Worm (Caenorhabditis elegans) whole organism, young adult: ENCODE measurements around the gene col-148.

Experiments
- B0019.2 ChIP-seq: fragments of 200-800 bp; sonication (Bioruptor generic); conservative IDR thresholded peaks from 2 replicates; pipeline ENCODE4 v1.3.6; 2022; ENCODE audit warnings: missing genetic modification reagents, missing genetic modification characterization, missing compliant biosample characterization
- B0336.3 ChIP-seq: fragments of 200-800 bp; sonication (Bioruptor generic); IDR thresholded peaks from 2 replicates; pipeline ENCODE4 v1.3.6; 2022; ENCODE audit warnings: missing genetic modification characterization, missing compliant biosample characterization
- C06A6.2 ChIP-seq: fragments of 200-800 bp; sonication (Bioruptor generic); conservative IDR thresholded peaks from 2 replicates; pipeline ENCODE4 v1.3.6; 2022; ENCODE audit warnings: missing genetic modification characterization, missing compliant biosample characterization
- D2030.7 ChIP-seq: fragments of 200-800 bp; sonication (Bioruptor generic); IDR thresholded peaks from 2 replicates; pipeline ENCODE4 v1.3.6; 2022; ENCODE audit warnings: missing genetic modification reagents, missing genetic modification characterization, missing compliant biosample characterization
- F23B12.7 ChIP-seq: sonication (generic microtip); optimal IDR thresholded peaks from 2 replicates; lab custom pipeline; 2017; ENCODE audit warnings: missing genetic modification characterization, mild to moderate bottlenecking, missing compliant biosample characterization, antibody characterized with exemption, moderate library complexity; ENCODE audit not compliant: insufficient read depth
- F37B4.10 ChIP-seq: fragments of 200-800 bp; sonication (Bioruptor generic); IDR thresholded peaks from 2 replicates; pipeline ENCODE4 v1.3.6; 2022; ENCODE audit warnings: missing genetic modification characterization, missing compliant biosample characterization
- F52B5.7 ChIP-seq: sonication (generic microtip); optimal IDR thresholded peaks from 2 replicates; lab custom pipeline; 2016; ENCODE audit warnings: mild to moderate bottlenecking, missing genetic modification characterization, missing compliant biosample characterization
- F57A8.1 ChIP-seq: fragments of 200-800 bp; sonication (Bioruptor generic); optimal IDR thresholded peaks from 2 replicates; lab custom pipeline; 2018; ENCODE audit warnings: mild to moderate bottlenecking, missing genetic modification characterization, moderate library complexity, missing compliant biosample characterization
- K12H6.12 ChIP-seq: fragments of 200-800 bp; sonication (Bioruptor generic); optimal IDR thresholded peaks from 2 replicates; lab custom pipeline; 2018; ENCODE audit warnings: mild to moderate bottlenecking, missing genetic modification characterization, missing compliant biosample characterization
- T07F8.4 ChIP-seq: sonication (generic microtip); optimal IDR thresholded peaks from 2 replicates; lab custom pipeline; 2016; ENCODE audit warnings: mild to moderate bottlenecking, missing genetic modification characterization, moderate library complexity, missing compliant biosample characterization
- Y67H2A.10 ChIP-seq: fragments of 200-800 bp; sonication (Bioruptor generic); conservative IDR thresholded peaks from 2 replicates; pipeline ENCODE4 v1.3.6; 2022; ENCODE audit warnings: missing genetic modification reagents, missing genetic modification characterization, missing compliant biosample characterization
- atf-7 ChIP-seq: sonication (generic microtip); optimal IDR thresholded peaks from 2 replicates; lab custom pipeline; 2017; ENCODE audit warnings: mild to moderate bottlenecking, missing genetic modification characterization, missing compliant biosample characterization
- attf-5 ChIP-seq: fragments of 200-800 bp; sonication (Bioruptor generic); optimal IDR thresholded peaks from 2 replicates; lab custom pipeline; 2018; ENCODE audit warnings: mild to moderate bottlenecking, missing genetic modification characterization, missing compliant biosample characterization
- attf-6 ChIP-seq: fragments of 200-800 bp; sonication (Bioruptor generic); IDR thresholded peaks from 2 replicates; pipeline ENCODE4 v1.3.6; 2022; ENCODE audit warnings: missing genetic modification reagents, missing genetic modification characterization, missing compliant biosample characterization
- ceh-100 ChIP-seq: fragments of 200-800 bp; sonication (Bioruptor generic); IDR thresholded peaks from 2 replicates; pipeline ENCODE4 v1.3.6; 2022; ENCODE audit warnings: missing genetic modification reagents, missing genetic modification characterization, missing compliant biosample characterization
- ceh-40 ChIP-seq: fragments of 200-800 bp; sonication (Bioruptor generic); IDR thresholded peaks from 2 replicates; pipeline ENCODE4 v1.3.6; 2022; ENCODE audit warnings: missing genetic modification characterization, missing compliant biosample characterization
- ceh-58 ChIP-seq: fragments of 200-800 bp; sonication (Bioruptor generic); IDR thresholded peaks from 2 replicates; pipeline ENCODE4 v1.3.6; 2022; ENCODE audit warnings: missing genetic modification characterization, missing compliant biosample characterization
- ceh-79 ChIP-seq: sonication (generic microtip); optimal IDR thresholded peaks from 2 replicates; lab custom pipeline; 2017; ENCODE audit warnings: mild to moderate bottlenecking, missing genetic modification characterization, missing compliant biosample characterization
- ceh-91 ChIP-seq: fragments of 200-800 bp; sonication (Bioruptor generic); IDR thresholded peaks from 2 replicates; pipeline ENCODE4 v1.3.6; 2022; ENCODE audit warnings: missing genetic modification reagents, missing genetic modification characterization, missing compliant biosample characterization
- die-1 ChIP-seq: sonication (generic microtip); optimal IDR thresholded peaks from 2 replicates; lab custom pipeline; 2016; ENCODE audit warnings: missing genotype, mild to moderate bottlenecking, missing genetic modification characterization, missing compliant biosample characterization
- dox-1 ChIP-seq: fragments of 200-800 bp; sonication (Bioruptor generic); IDR thresholded peaks from 2 replicates; pipeline ENCODE4 v1.3.6; 2022; ENCODE audit warnings: missing genetic modification reagents, missing genetic modification characterization, missing compliant biosample characterization
- egl-18 ChIP-seq: fragments of 200-800 bp; sonication (Bioruptor generic); IDR thresholded peaks from 2 replicates; pipeline ENCODE4 v1.3.6; 2022; ENCODE audit warnings: missing genetic modification reagents, missing genetic modification characterization, missing compliant biosample characterization
- egl-44 ChIP-seq: fragments of 200-800 bp; sonication (Bioruptor generic); IDR thresholded peaks from 2 replicates; pipeline ENCODE4 v1.3.6; 2022; ENCODE audit warnings: missing genetic modification reagents, missing genetic modification characterization, missing compliant biosample characterization
- ekl-4 ChIP-seq: fragments of 200-800 bp; sonication (Bioruptor generic); IDR thresholded peaks from 2 replicates; pipeline ENCODE4 v1.3.6; 2022; ENCODE audit warnings: missing genetic modification reagents, missing genetic modification characterization, missing compliant biosample characterization
- him-1 ChIP-seq: sonication (generic microtip); optimal IDR thresholded peaks from 2 replicates; lab custom pipeline; 2016; ENCODE audit warnings: missing genotype, missing genetic modification reagents, missing genetic modification characterization, missing compliant biosample characterization
- hlh-12 ChIP-seq: sonication (generic microtip); optimal IDR thresholded peaks from 2 replicates; lab custom pipeline; 2016; ENCODE audit warnings: missing genetic modification characterization, missing compliant biosample characterization
- hlh-26 ChIP-seq: fragments of 200-800 bp; sonication (Bioruptor generic); conservative IDR thresholded peaks from 2 replicates; pipeline ENCODE4 v1.3.6; 2022; ENCODE audit warnings: missing genetic modification reagents, missing genetic modification characterization, missing compliant biosample characterization
- let-607 ChIP-seq, 2 experiments: fragments of 200-800 bp in 1 of 2; sonication (Bioruptor generic) in 1 of 2; sonication (generic microtip) in 1 of 2; optimal IDR thresholded peaks; 2 replicates each; lab custom pipeline; 2016 to 2018; ENCODE audit warnings: mild to moderate bottlenecking in 2 of 2, missing compliant biosample characterization in 2 of 2, missing genetic modification characterization in 2 of 2, moderate library complexity in 2 of 2, missing genotype in 1 of 2
- lin-54 ChIP-seq: fragments of 200-800 bp; sonication (Bioruptor generic); optimal IDR thresholded peaks from 2 replicates; lab custom pipeline; 2018; ENCODE audit warnings: mild to moderate bottlenecking, missing genetic modification characterization, missing compliant biosample characterization
- lsl-1 ChIP-seq: fragments of 200-800 bp; sonication (Bioruptor generic); optimal IDR thresholded peaks from 2 replicates; lab custom pipeline; 2018; ENCODE audit warnings: mild to moderate bottlenecking, missing genetic modification characterization, moderate library complexity, missing compliant biosample characterization
- lsy-27 ChIP-seq: sonication (generic microtip); optimal IDR thresholded peaks from 2 replicates; lab custom pipeline; 2017; ENCODE audit warnings: missing genetic modification characterization, mild to moderate bottlenecking, missing compliant biosample characterization, antibody characterized with exemption, missing genotype, borderline replicate concordance; ENCODE audit not compliant: insufficient read depth
- mcd-1 ChIP-seq: fragments of 200-800 bp; sonication (Bioruptor generic); IDR thresholded peaks from 2 replicates; pipeline ENCODE4 v1.3.6; 2022; ENCODE audit warnings: missing genetic modification reagents, missing genetic modification characterization, missing compliant biosample characterization
- mxl-1 ChIP-seq: sonication (generic microtip); optimal IDR thresholded peaks from 2 replicates; lab custom pipeline; 2016; ENCODE audit warnings: missing genetic modification characterization, missing compliant biosample characterization
- nhr-120 ChIP-seq: fragments of 200-800 bp; sonication (Bioruptor generic); IDR thresholded peaks from 2 replicates; pipeline ENCODE4 v1.3.6; 2022; ENCODE audit warnings: missing genetic modification characterization, missing compliant biosample characterization
- nhr-80 ChIP-seq: sonication (generic microtip); optimal IDR thresholded peaks from 2 replicates; lab custom pipeline; 2016; ENCODE audit warnings: missing genetic modification characterization, missing compliant biosample characterization
- pbrm-1 ChIP-seq: fragments of 200-800 bp; sonication (Bioruptor generic); IDR thresholded peaks from 2 replicates; pipeline ENCODE4 v1.3.6; 2022; ENCODE audit warnings: missing genetic modification reagents, missing genetic modification characterization, missing compliant biosample characterization
- rpc-1 ChIP-seq, 2 experiments: fragments of 150-350 bp in 1 of 2; sonication (generic microtip) in 1 of 2; optimal IDR thresholded peaks; 2 replicates each; lab custom pipeline; 2014 to 2018; ENCODE audit warnings: missing biosample characterization in 1 of 2, missing genetic modification characterization in 1 of 2, missing genetic modification reagents in 1 of 2, missing genotype in 1 of 2
- snpc-1.3 ChIP-seq: sonication (generic microtip); optimal IDR thresholded peaks from 2 replicates; lab custom pipeline; 2017; ENCODE audit warnings: missing genetic modification characterization, mild to moderate bottlenecking, missing compliant biosample characterization, antibody characterized with exemption, moderate library complexity, missing genotype, missing genetic modification reagents; ENCODE audit not compliant: insufficient read depth
- snpc-3.4 ChIP-seq: sonication (generic microtip); optimal IDR thresholded peaks from 2 replicates; lab custom pipeline; 2017; ENCODE audit warnings: missing genetic modification characterization, mild to moderate bottlenecking, missing compliant biosample characterization, antibody characterized with exemption, moderate library complexity, missing genotype, missing genetic modification reagents
- snpc-4 ChIP-seq, 5 experiments: fragments of 150-350 bp in 1 of 5; sonication (generic microtip) in 4 of 5; optimal IDR thresholded peaks; 2 replicates each; lab custom pipeline; 2014 to 2018; ENCODE audit warnings: missing genetic modification characterization in 5 of 5, missing biosample characterization in 3 of 5, antibody characterized with exemption in 2 of 5, mild to moderate bottlenecking in 2 of 5, missing compliant biosample characterization in 2 of 5, missing genotype in 2 of 5, moderate library complexity in 2 of 5, missing genetic modification reagents in 1 of 5
- somi-1 ChIP-seq: fragments of 200-800 bp; sonication (Bioruptor generic); optimal IDR thresholded peaks from 2 replicates; lab custom pipeline; 2018; ENCODE audit warnings: mild to moderate bottlenecking, missing genetic modification characterization, missing compliant biosample characterization
- sptf-2 ChIP-seq: fragments of 200-800 bp; sonication (Bioruptor generic); optimal IDR thresholded peaks from 2 replicates; lab custom pipeline; 2018; ENCODE audit warnings: mild to moderate bottlenecking, missing genetic modification characterization, missing compliant biosample characterization
- tlf-1 ChIP-seq: fragments of 200-800 bp; sonication (Bioruptor generic); optimal IDR thresholded peaks from 2 replicates; lab custom pipeline; 2018; ENCODE audit warnings: mild to moderate bottlenecking, missing genetic modification characterization, missing compliant biosample characterization
- zim-3 ChIP-seq: sonication (generic microtip); optimal IDR thresholded peaks from 2 replicates; lab custom pipeline; 2017; ENCODE audit warnings: mild to moderate bottlenecking, missing genetic modification characterization, moderate library complexity, missing compliant biosample characterization
- ztf-25 ChIP-seq: fragments of 200-800 bp; sonication (Bioruptor generic); IDR thresholded peaks from 2 replicates; pipeline ENCODE4 v1.3.6; 2022; ENCODE audit warnings: missing genetic modification reagents, missing genetic modification characterization, missing compliant biosample characterization
- ztf-26 ChIP-seq: sonication (generic microtip); optimal IDR thresholded peaks from 2 replicates; lab custom pipeline; 2017; ENCODE audit warnings: missing genetic modification characterization, missing compliant biosample characterization
- ztf-28 ChIP-seq: fragments of 200-800 bp; sonication (Bioruptor generic); IDR thresholded peaks from 2 replicates; pipeline ENCODE4 v1.3.6; 2022; ENCODE audit warnings: missing genetic modification reagents, missing genetic modification characterization, missing compliant biosample characterization

The col-148 gene

DNA sequence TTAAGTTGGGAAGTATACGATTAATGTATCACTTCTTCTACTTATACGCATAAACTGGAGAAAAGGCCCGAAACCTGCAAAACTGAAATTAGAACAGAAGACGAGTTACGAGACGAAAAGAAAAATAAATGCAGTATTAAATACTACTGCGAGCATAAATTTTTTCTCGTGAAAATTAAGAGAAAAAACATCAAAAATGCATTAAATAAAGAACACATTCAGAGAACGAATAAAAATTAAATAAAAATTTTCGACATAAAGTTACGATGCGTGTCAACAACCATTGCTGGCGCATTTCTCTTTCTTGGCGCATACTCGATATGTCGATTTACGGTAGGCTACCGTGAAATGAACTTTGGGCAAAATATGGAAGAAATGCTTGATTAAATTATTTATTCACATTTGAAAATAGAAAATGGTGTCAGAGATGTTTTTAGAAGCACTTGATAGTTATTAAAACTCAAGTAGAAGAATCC, 36.7 kb upstream of the col-148 start, which contains the start of the genes ZK856.19 and ZK856.11 (continued):
- TF ChIP-seq ztf-25 (GFP tag; lab: Robert Waterston, UW) (no peak), tlf-1 (GFP tag; lab: Kevin White, UChicago) (no peak), atf-7 (tag; lab: Kevin White, UChicago) (no peak), lsl-1 (GFP tag; lab: Kevin White, UChicago) (peak; percentile 31), B0019.2 (no peak), ztf-28 (GFP tag; lab: Robert Waterston, UW) (no peak), ceh-100 (no peak), attf-6 (GFP tag; lab: Robert Waterston, UW) (no peak), ceh-40 (GFP tag; lab: Robert Waterston, UW) (no peak), nhr-120 (GFP tag; lab: Robert Waterston, UW) (no peak), dox-1 (GFP tag; lab: Robert Waterston, UW) (peak; percentile 24; the same call in 1 of the 2 replicates), sptf-2 (GFP tag; lab: Kevin White, UChicago) (no peak), egl-44 (GFP tag; lab: Robert Waterston, UW) (no peak), D2030.7 (GFP tag; lab: Robert Waterston, UW) (peak; percentile 17; the same call in 1 of the 2 replicates), hlh-12 (tag; lab: Kevin White, UChicago) (no peak), C06A6.2 (GFP tag; lab: Robert Waterston, UW) (no peak), snpc-4 (GFP tag; optimal IDR thresholded peaks at IDR 0.05; lab: Kevin White, UChicago) (no peak), snpc-4 (tag; optimal IDR thresholded peaks at IDR 0.05; lab: Kevin White, UChicago) (peak in 2 of 4 experiments; percentile 35 to 49), somi-1 (GFP tag; lab: Kevin White, UChicago) (no peak), ceh-58 (GFP tag; lab: Robert Waterston, UW) (no peak), F57A8.1 (no peak), F37B4.10 (GFP tag; lab: Robert Waterston, UW) (no peak), him-1 (tag; lab: Kevin White, UChicago) (no peak), mxl-1 (tag; lab: Kevin White, UChicago) (no peak), nhr-80 (peak; percentile 11), snpc-1.3 (tag; lab: Kevin White, UChicago) (no peak), pbrm-1 (GFP tag; lab: Robert Waterston, UW) (0 out of 2 replicates have a peak, but pooled peaks have one; percentile 20), Y67H2A.10 (GFP tag; lab: Robert Waterston, UW) (no peak), attf-5 (no peak), egl-18 (GFP tag; lab: Robert Waterston, UW) (no peak), B0336.3 (GFP tag; lab: Robert Waterston, UW) (0 out of 2 replicates have a peak, but pooled peaks have one; percentile 49), lin-54 (GFP tag; lab: Kevin White, UChicago) (peak; percentile 58), ekl-4 (GFP tag; lab: Robert Waterston, UW) (no peak), hlh-26 (GFP tag; lab: Robert Waterston, UW) (no peak), ceh-91 (GFP tag; lab: Robert Waterston, UW) (no peak), zim-3 (no peak), T07F8.4 (tag; lab: Kevin White, UChicago) (no peak), lsy-27 (tag; lab: Kevin White, UChicago) (no peak), F23B12.7 (peak; percentile 45), K12H6.12 (tag; lab: Kevin White, UChicago) (no peak), mcd-1 (peak; percentile 39; the same call in 1 of the 2 replicates), ceh-79 (no peak), rpc-1 (optimal IDR thresholded peaks at IDR 0.05; lab: Kevin White, UChicago) (no peak), rpc-1 (tag; optimal IDR thresholded peaks at IDR 0.05; lab: Kevin White, UChicago) (no peak), F52B5.7 (tag; lab: Kevin White, UChicago) (no peak), let-607 (tag; optimal IDR thresholded peaks at IDR 0.05; lab: Kevin White, UChicago) (no peak), die-1 (tag; lab: Kevin White, UChicago) (no peak), ztf-26 (tag; lab: Kevin White, UChicago) (no peak), snpc-3.4 (tag; lab: Kevin White, UChicago) (peak; percentile 41)
